Worm (Caenorhabditis elegans): ENCODE measurements around the gene ddr-2.

ce11 chrX:3270806-3271205 lies 44.3 kb upstream of the ddr-2 start, which contains the start of gene sul-1:
- TF ChIP-seq nhr-237 (tag; optimal IDR thresholded peaks at IDR 0.05) (no peak), ztf-11 (tag; optimal IDR thresholded peaks at IDR 0.05) (no peak), flh-1 (GFP tag; optimal IDR thresholded peaks at IDR 0.05) (no peak), snpc-4 (tag; optimal IDR thresholded peaks at IDR 0.05) (no peak), lin-13 (tag; optimal IDR thresholded peaks at IDR 0.05) (no peak), unc-62 (GFP tag; optimal IDR thresholded peaks at IDR 0.05) (peak; percentile 11), mep-1 (tag; optimal IDR thresholded peaks at IDR 0.05) (no peak), lin-32 (GFP tag; optimal IDR thresholded peaks at IDR 0.05) (no peak), pha-4 (tag; optimal IDR thresholded peaks at IDR 0.05) (no peak), mls-2 (tag; optimal IDR thresholded peaks at IDR 0.05) (no peak), nhr-76 (tag; optimal IDR thresholded peaks at IDR 0.05) (no peak), blmp-1 (tag; optimal IDR thresholded peaks at IDR 0.05) (no peak), drap-1 (GFP tag; optimal IDR thresholded peaks at IDR 0.05) (no peak)
